Fruit fly (Drosophila melanogaster): ENCODE measurements around the gene CG43335.
A peak's percentile ranks its signal among the peaks of the same experiment; 100 is the strongest.

The CG43335 gene

DNA sequence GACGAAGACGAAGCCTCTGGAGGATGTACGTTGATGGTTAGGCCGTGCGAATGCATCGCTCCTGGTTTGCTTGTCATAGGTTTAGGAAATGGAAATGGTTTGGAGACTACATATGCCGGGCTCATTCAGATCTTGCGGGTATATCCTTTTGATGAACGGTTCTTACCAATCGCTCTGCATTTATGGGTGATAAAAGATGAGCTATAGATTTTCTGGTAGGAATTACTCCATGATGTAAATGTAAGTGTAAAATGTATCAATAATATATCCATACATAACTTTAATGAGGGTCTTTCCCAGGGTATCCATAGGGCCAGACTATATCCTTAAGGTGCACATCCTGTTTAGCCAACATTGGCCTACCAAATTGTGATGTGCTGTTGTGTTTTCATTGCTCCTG lies 23.6 kb upstream of the CG43335 start (continued):
- TF ChIP-seq Sox102F (GFP tag; optimal IDR thresholded peaks at IDR 0.05) (peak; percentile 16), salm (tag; optimal IDR thresholded peaks at IDR 0.05) (no peak), grn (GFP tag; optimal IDR thresholded peaks at IDR 0.05) (no peak), D19B (GFP tag; optimal IDR thresholded peaks at IDR 0.05) (peak; percentile 57), nerfin-1 (tag; optimal IDR thresholded peaks at IDR 0.05) (no peak)

DNA sequence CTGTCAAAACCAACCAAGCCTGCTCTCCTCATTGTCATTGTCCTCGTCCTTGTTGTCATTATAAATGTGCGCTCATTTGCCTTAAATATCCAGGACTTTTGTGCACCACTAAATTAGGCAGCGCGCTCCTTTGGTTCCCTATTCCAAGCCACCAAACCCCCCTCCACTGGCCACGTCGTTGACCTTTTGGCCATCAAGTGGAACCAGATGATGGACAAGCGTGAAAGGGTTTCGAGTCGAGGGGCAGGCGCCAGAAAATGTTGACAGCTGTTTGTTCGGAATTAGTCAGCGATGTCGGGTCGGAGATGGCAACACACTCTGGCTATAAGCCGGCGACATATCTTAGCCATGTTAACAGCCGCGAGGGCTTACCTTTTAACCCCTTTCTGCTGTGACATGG lies 21.4 kb upstream of the CG43335 start:
- TF ChIP-seq twi (tag; optimal IDR thresholded peaks at IDR 0.05) (peak; percentile 60), Ets65A (GFP tag) (peak; percentile 28), Oli (tag; optimal IDR thresholded peaks at IDR 0.05) (no peak), Kr (GFP tag; optimal IDR thresholded peaks at IDR 0.05) (peak; percentile 85), Poxn (GFP tag; IDR thresholded peaks at IDR 0.05) (no peak), CG33213 (GFP tag; optimal IDR thresholded peaks at IDR 0.05) (no peak), Bgb (GFP tag; IDR thresholded peaks at IDR 0.05; ENCODE audit: partially characterized antibody) (no peak), repo (GFP tag; optimal IDR thresholded peaks at IDR 0.05) (no peak), tup (GFP tag; optimal IDR thresholded peaks at IDR 0.05) (no peak), HLH54F (GFP tag; optimal IDR thresholded peaks at IDR 0.05) (no peak), CG1233 (GFP tag; optimal IDR thresholded peaks at IDR 0.05) (no peak), Lhr (GFP tag; optimal IDR thresholded peaks at IDR 0.05) (no peak), CG13894 (tag; optimal IDR thresholded peaks at IDR 0.05) (no peak), lov (optimal IDR thresholded peaks at IDR 0.05) (no peak), lov (GFP tag; IDR thresholded peaks at IDR 0.05) (0 out of 3 replicates have a peak, but pooled peaks have one; percentile 58)

DNA sequence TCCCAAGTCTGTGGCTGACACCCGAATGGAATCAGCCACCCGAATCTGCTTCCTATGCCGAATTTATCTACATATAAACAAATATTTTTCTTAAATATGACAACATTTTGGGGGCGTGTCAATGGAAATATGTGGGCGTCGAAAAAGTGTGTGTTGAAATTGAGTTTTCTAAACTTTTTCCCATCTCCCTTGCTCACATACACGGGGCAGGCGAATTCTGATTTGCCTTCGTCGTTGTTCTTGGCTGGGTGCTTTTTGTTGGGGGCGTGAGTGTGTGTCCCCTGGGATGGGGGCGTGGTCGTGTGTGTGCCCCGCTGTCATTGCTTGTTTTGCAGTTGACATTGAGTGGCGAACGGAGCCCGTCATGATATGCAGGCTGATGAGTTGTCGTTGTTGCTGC lies 17.6 kb upstream of the CG43335 start:
- TF ChIP-seq fd3F (GFP tag; optimal IDR thresholded peaks at IDR 0.05): no peak
- TF ChIP-seq CG13424 (tag; optimal IDR thresholded peaks at IDR 0.05): no peak
- TF ChIP-seq pum (GFP tag; optimal IDR thresholded peaks at IDR 0.05): no peak
- no peak for TF ChIP-seq CG34422 (GFP tag; IDR thresholded peaks at IDR 0.05)
- TF ChIP-seq lola (GFP tag; optimal IDR thresholded peaks at IDR 0.05): no peak
- no peak for TF ChIP-seq MTF-1 (GFP tag; optimal IDR thresholded peaks at IDR 0.05; ENCODE audit: borderline replicate concordance)
- TF ChIP-seq mirr (GFP tag; optimal IDR thresholded peaks at IDR 0.05): peak; percentile 5
- TF ChIP-seq hbn (GFP tag; IDR thresholded peaks at IDR 0.05; ENCODE audit: partially characterized antibody): no peak
- TF ChIP-seq CG17612 (GFP tag; IDR thresholded peaks at IDR 0.05): no peak
- no peak for TF ChIP-seq CG3163 (GFP tag; optimal IDR thresholded peaks at IDR 0.05)
- no peak for TF ChIP-seq CG7556 (GFP tag; optimal IDR thresholded peaks at IDR 0.05)
- TF ChIP-seq bbx (GFP tag; IDR thresholded peaks at IDR 0.05; ENCODE audit: partially characterized antibody): no peak
- no peak for TF ChIP-seq CG12104 (GFP tag; optimal IDR thresholded peaks at IDR 0.05)
- no peak for TF ChIP-seq CG13296 (GFP tag; optimal IDR thresholded peaks at IDR 0.05)
- no peak for TF ChIP-seq trem (tag; optimal IDR thresholded peaks at IDR 0.05)
- no peak for TF ChIP-seq CG16813 (GFP tag; IDR thresholded peaks at IDR 0.05; ENCODE audit: partially characterized antibody)
- peak; percentile 24 for TF ChIP-seq abd-A (tag; optimal IDR thresholded peaks at IDR 0.05)
- TF ChIP-seq fd96Cb (tag; optimal IDR thresholded peaks at IDR 0.05): no peak
- TF ChIP-seq CG4424 (GFP tag; optimal IDR thresholded peaks at IDR 0.05): no peak
- TF ChIP-seq CG2875 (GFP tag; optimal IDR thresholded peaks at IDR 0.05): no peak
- no peak for TF ChIP-seq dan (GFP tag; IDR thresholded peaks at IDR 0.05)
- peak; percentile 36 for TF ChIP-seq CG3065 (GFP tag; optimal IDR thresholded peaks at IDR 0.05)
- TF ChIP-seq z (GFP tag; IDR thresholded peaks at IDR 0.05): peak; percentile 72; the same call in 2 of the 3 replicates
- TF ChIP-seq Lim3 (GFP tag; IDR thresholded peaks at IDR 0.05): no peak
- no peak for TF ChIP-seq vnd (GFP tag; IDR thresholded peaks at IDR 0.05; ENCODE audit: partially characterized antibody)
- no peak for TF ChIP-seq Sry-β (GFP tag; optimal IDR thresholded peaks at IDR 0.05)
- TF ChIP-seq bigmax (GFP tag; optimal IDR thresholded peaks at IDR 0.05): no peak
- peak; percentile 82 for TF ChIP-seq sr (GFP tag; IDR thresholded peaks at IDR 0.05)
- no peak for TF ChIP-seq CG31365 (tag; optimal IDR thresholded peaks at IDR 0.05)
